Worm (Caenorhabditis elegans) whole organism, L2 larva: ENCODE data around the gene egl-44.
A peak's percentile ranks its signal among the peaks of the same experiment; 100 is the strongest.

ENCODE experiments used
- F13H6.1 ChIP-seq: sonication (generic microtip); optimal IDR thresholded peaks from 2 replicates; lab custom pipeline; 2016; ENCODE audit warnings: missing genetic modification characterization, missing compliant biosample characterization
- R02D3.7 ChIP-seq: fragments of 150-350 bp; optimal IDR thresholded peaks from 2 replicates; lab custom pipeline; 2014; ENCODE audit warnings: missing biosample characterization, missing genetic modification characterization
- Y55F3AM.14 ChIP-seq: fragments of 200-800 bp; sonication (Bioruptor generic); optimal IDR thresholded peaks from 2 replicates; lab custom pipeline; 2018; ENCODE audit warnings: mild to moderate bottlenecking, missing genetic modification characterization, missing compliant biosample characterization
- ZK546.5 ChIP-seq: sonication (generic microtip); optimal IDR thresholded peaks from 2 replicates; lab custom pipeline; 2017; ENCODE audit warnings: missing biosample characterization, missing genetic modification characterization
- alr-1 ChIP-seq: fragments of 150-350 bp; optimal IDR thresholded peaks from 2 replicates; lab custom pipeline; 2014; ENCODE audit warnings: missing biosample characterization, missing genetic modification characterization
- aly-2 ChIP-seq: fragments of 150-350 bp; optimal IDR thresholded peaks from 2 replicates; lab custom pipeline; 2014; ENCODE audit warnings: missing biosample characterization, missing genetic modification characterization
- ama-1 ChIP-seq: fragments of 150-350 bp; optimal IDR thresholded peaks from 2 replicates; lab custom pipeline; 2018; ENCODE audit warnings: inconsistent platforms
- blmp-1 ChIP-seq: sonication (generic microtip); optimal IDR thresholded peaks from 2 replicates; lab custom pipeline; 2017; ENCODE audit warnings: missing genetic modification characterization, mild to moderate bottlenecking, missing compliant biosample characterization, antibody characterized with exemption, moderate library complexity; ENCODE audit not compliant: insufficient read depth
- ceh-16 ChIP-seq: fragments of 150-350 bp; optimal IDR thresholded peaks from 2 replicates; lab custom pipeline; 2014; ENCODE audit warnings: missing biosample characterization, missing genetic modification characterization
- ceh-82 ChIP-seq: fragments of 150-350 bp; optimal IDR thresholded peaks from 2 replicates; lab custom pipeline; 2014; ENCODE audit warnings: missing biosample characterization, missing genetic modification characterization
- crh-2 ChIP-seq: sonication (generic microtip); optimal IDR thresholded peaks from 2 replicates; lab custom pipeline; 2017; ENCODE audit warnings: missing biosample characterization, missing genetic modification characterization
- dmd-4 ChIP-seq: sonication (generic microtip); optimal IDR thresholded peaks from 2 replicates; lab custom pipeline; 2017; ENCODE audit warnings: missing biosample characterization, missing genetic modification characterization
- egl-27 ChIP-seq: sonication (generic microtip); optimal IDR thresholded peaks from 3 replicates; lab custom pipeline; 2017; ENCODE audit warnings: missing biosample characterization, missing genetic modification reagents, missing genetic modification characterization
- elt-3 ChIP-seq: sonication (generic microtip); optimal IDR thresholded peaks from 2 replicates; lab custom pipeline; 2017; ENCODE audit warnings: missing biosample characterization, missing genetic modification characterization
- fos-1 ChIP-seq: fragments of 150-350 bp; optimal IDR thresholded peaks from 2 replicates; lab custom pipeline; 2014; ENCODE audit warnings: missing biosample characterization, missing genetic modification characterization
- gmeb-1 ChIP-seq: fragments of 150-350 bp; optimal IDR thresholded peaks from 2 replicates; lab custom pipeline; 2014; ENCODE audit warnings: missing biosample characterization, missing genetic modification characterization
- lin-11 ChIP-seq: fragments of 150-350 bp; sonication (generic microtip); optimal IDR thresholded peaks from 2 replicates; lab custom pipeline; 2014; ENCODE audit warnings: missing biosample characterization, missing genetic modification characterization, inconsistent platforms, mixed read lengths
- lin-13 ChIP-seq: fragments of 150-350 bp; optimal IDR thresholded peaks from 2 replicates; lab custom pipeline; 2014; ENCODE audit warnings: missing biosample characterization, missing genetic modification reagents, missing genetic modification characterization
- lin-39 ChIP-seq: fragments of 150-350 bp; optimal IDR thresholded peaks from 2 replicates; lab custom pipeline; 2014; ENCODE audit warnings: missing biosample characterization, missing genetic modification reagents, missing genetic modification characterization
- lsy-2 ChIP-seq, 2 experiments: fragments of 150-350 bp in 1 of 2; sonication (generic microtip) in 1 of 2; optimal IDR thresholded peaks; 2 replicates each; lab custom pipeline; 2014 to 2017; ENCODE audit warnings: missing biosample characterization in 2 of 2, missing genetic modification characterization in 2 of 2
- mbf-1 ChIP-seq: sonication (generic microtip); optimal IDR thresholded peaks from 2 replicates; lab custom pipeline; 2017; ENCODE audit warnings: missing biosample characterization, missing genetic modification characterization
- mdl-1 ChIP-seq, 2 experiments: fragments of 150-350 bp in 1 of 2; sonication (generic microtip) in 1 of 2; optimal IDR thresholded peaks; 2 replicates each; lab custom pipeline; 2017; ENCODE audit warnings: missing biosample characterization in 2 of 2, missing genetic modification characterization in 2 of 2
- nhr-10 ChIP-seq: sonication (generic microtip); optimal IDR thresholded peaks from 2 replicates; lab custom pipeline; 2017; ENCODE audit warnings: missing biosample characterization, missing genetic modification characterization
- nhr-11 ChIP-seq: fragments of 150-350 bp; optimal IDR thresholded peaks from 2 replicates; lab custom pipeline; 2014; ENCODE audit warnings: missing biosample characterization, missing genetic modification characterization
- nhr-12 ChIP-seq: fragments of 150-350 bp; optimal IDR thresholded peaks from 2 replicates; lab custom pipeline; 2014; ENCODE audit warnings: missing biosample characterization, missing genetic modification characterization
- nhr-129 ChIP-seq: fragments of 150-350 bp; optimal IDR thresholded peaks from 2 replicates; lab custom pipeline; 2014; ENCODE audit warnings: missing biosample characterization, missing genetic modification characterization
- nhr-21 ChIP-seq: fragments of 150-350 bp; optimal IDR thresholded peaks from 2 replicates; lab custom pipeline; 2014; ENCODE audit warnings: missing biosample characterization, missing genetic modification characterization
- nhr-23 ChIP-seq: fragments of 150-350 bp; optimal IDR thresholded peaks from 2 replicates; lab custom pipeline; 2014; ENCODE audit warnings: missing biosample characterization, missing genetic modification reagents, missing genetic modification characterization
- nhr-237 ChIP-seq: fragments of 150-350 bp; optimal IDR thresholded peaks from 2 replicates; lab custom pipeline; 2014; ENCODE audit warnings: missing biosample characterization, missing genetic modification characterization
- nhr-25 ChIP-seq: fragments of 150-350 bp; sonication (generic microtip); optimal IDR thresholded peaks from 3 replicates; lab custom pipeline; 2014; ENCODE audit warnings: missing biosample characterization, missing genetic modification characterization
- nhr-6 ChIP-seq: fragments of 150-350 bp; optimal IDR thresholded peaks from 2 replicates; lab custom pipeline; 2014; ENCODE audit warnings: missing biosample characterization, missing genetic modification characterization
- nhr-77 ChIP-seq: fragments of 150-350 bp; optimal IDR thresholded peaks from 2 replicates; lab custom pipeline; 2014; ENCODE audit warnings: missing biosample characterization, missing genetic modification characterization
- peb-1 ChIP-seq: fragments of 150-350 bp; optimal IDR thresholded peaks from 2 replicates; lab custom pipeline; 2014; ENCODE audit warnings: missing biosample characterization, missing genetic modification characterization
- skn-1 ChIP-seq: sonication (generic microtip); optimal IDR thresholded peaks from 2 replicates; lab custom pipeline; 2017; ENCODE audit warnings: missing biosample characterization, missing genetic modification characterization
- sma-3 ChIP-seq: sonication (generic microtip); optimal IDR thresholded peaks from 2 replicates; lab custom pipeline; 2016; ENCODE audit warnings: missing genetic modification reagents, missing genetic modification characterization, missing compliant biosample characterization
- sma-9 ChIP-seq, 2 experiments: fragments of 150-350 bp in 1 of 2; sonication (generic microtip) in 1 of 2; optimal IDR thresholded peaks; 2 replicates each; lab custom pipeline; 2014 to 2016; ENCODE audit warnings: missing genetic modification characterization in 2 of 2, mild to moderate bottlenecking in 1 of 2, missing biosample characterization in 1 of 2, missing compliant biosample characterization in 1 of 2, missing genetic modification reagents in 1 of 2, moderate library complexity in 1 of 2
- snpc-4 ChIP-seq: fragments of 150-350 bp; optimal IDR thresholded peaks from 2 replicates; lab custom pipeline; 2014; ENCODE audit warnings: missing biosample characterization, missing genetic modification characterization
- unc-39 ChIP-seq: fragments of 150-350 bp; optimal IDR thresholded peaks from 2 replicates; lab custom pipeline; 2014; ENCODE audit warnings: missing biosample characterization, missing genetic modification characterization
- unc-55 ChIP-seq: fragments of 150-350 bp; sonication (generic microtip); optimal IDR thresholded peaks from 3 replicates; lab custom pipeline; 2014; ENCODE audit warnings: missing biosample characterization, missing genetic modification reagents, missing genetic modification characterization
- unc-62 ChIP-seq: fragments of 150-350 bp; optimal IDR thresholded peaks from 2 replicates; lab custom pipeline; 2014; ENCODE audit warnings: missing biosample characterization, missing genetic modification reagents, missing genetic modification characterization
- zag-1 ChIP-seq: fragments of 150-350 bp; optimal IDR thresholded peaks from 2 replicates; lab custom pipeline; 2014; ENCODE audit warnings: missing biosample characterization, missing genetic modification characterization
- ztf-1 ChIP-seq: fragments of 200-800 bp; sonication (Bioruptor generic); conservative IDR thresholded peaks from 2 replicates; pipeline ENCODE4 v1.3.6; 2022; ENCODE audit warnings: missing genetic modification characterization, missing compliant biosample characterization
- ztf-11 ChIP-seq: sonication (generic microtip); optimal IDR thresholded peaks from 2 replicates; lab custom pipeline; 2017; ENCODE audit warnings: missing biosample characterization, missing genetic modification characterization
- ztf-4 ChIP-seq: fragments of 150-350 bp; optimal IDR thresholded peaks from 2 replicates; lab custom pipeline; 2014; ENCODE audit warnings: missing biosample characterization, missing genetic modification characterization

Gene egl-44

DNA sequence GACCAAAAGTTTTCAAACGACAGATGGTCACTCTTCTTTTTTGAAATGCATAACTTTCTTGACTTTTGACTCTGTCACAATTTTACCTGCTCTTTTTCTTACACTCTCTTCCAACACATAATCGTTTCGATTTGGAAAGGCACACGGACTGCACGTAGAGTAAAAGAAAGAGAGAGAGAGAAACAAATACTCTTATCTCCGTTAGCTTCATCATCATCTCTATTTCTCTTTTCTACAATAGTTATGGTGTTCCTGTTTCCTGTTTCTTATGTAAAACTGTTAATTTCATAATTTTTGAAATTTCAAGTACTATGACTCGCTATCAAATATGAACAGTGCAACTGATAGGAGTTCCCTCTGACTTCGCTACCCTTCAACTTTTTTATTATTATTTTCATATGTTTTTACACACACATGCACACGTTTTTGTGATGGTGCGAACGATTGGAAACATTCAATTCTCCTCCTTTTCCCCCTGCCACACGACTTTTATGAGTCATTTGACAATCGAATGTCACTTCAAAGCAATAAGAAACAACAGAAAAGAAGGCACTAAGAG lies 1.6 kb downstream of the egl-44 start:
- TF ChIP-seq nhr-6 (tag; lab: Kevin White, UChicago) (no peak), sma-9 (GFP tag; optimal IDR thresholded peaks at IDR 0.05; lab: Kevin White, UChicago) (peak; percentile 46), sma-9 (tag; optimal IDR thresholded peaks at IDR 0.05; lab: Kevin White, UChicago) (no peak), nhr-12 (tag; lab: Kevin White, UChicago) (no peak), fos-1 (tag; lab: Kevin White, UChicago) (peak; percentile 99), lsy-2 (tag; optimal IDR thresholded peaks at IDR 0.05; lab: Kevin White, UChicago) (peak in 1 of 2 experiments; percentile 8), ZK546.5 (tag; lab: Kevin White, UChicago) (no peak), nhr-129 (peak; percentile 44), crh-2 (peak; percentile 63), skn-1 (tag; lab: Kevin White, UChicago) (peak; percentile 81)

DNA sequence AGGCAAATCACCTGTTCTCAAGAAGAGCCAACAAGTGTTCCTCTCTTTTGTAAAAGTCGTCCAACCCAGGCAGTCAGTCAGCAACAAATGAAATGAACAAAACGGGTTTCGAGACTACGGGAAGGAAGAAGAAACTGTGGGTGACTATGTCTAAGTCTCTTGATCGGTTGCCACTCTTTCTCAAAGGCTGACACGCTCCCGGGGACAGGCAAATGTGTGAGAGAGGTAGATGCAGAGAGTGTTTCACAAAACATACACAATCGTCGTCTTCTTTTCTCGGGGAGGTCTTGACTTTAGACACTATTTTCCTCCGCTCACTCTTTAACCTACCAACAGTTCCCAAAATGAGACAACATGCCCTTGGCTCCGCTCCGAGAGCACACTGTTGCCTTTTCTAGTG lies 2.5 kb downstream of the egl-44 start:
- TF ChIP-seq sma-9 (GFP tag; optimal IDR thresholded peaks at IDR 0.05; lab: Kevin White, UChicago): peak; percentile 32
- no peak for TF ChIP-seq sma-9 (tag; optimal IDR thresholded peaks at IDR 0.05; lab: Kevin White, UChicago)
- no peak for TF ChIP-seq ama-1 (lab: Kevin White, UChicago)
- TF ChIP-seq ceh-16: no peak
- peak; percentile 27 for TF ChIP-seq lin-13 (GFP tag; lab: Kevin White, UChicago)
- no peak for TF ChIP-seq nhr-77 (tag; lab: Kevin White, UChicago)
- peak; percentile 23 for TF ChIP-seq sma-3 (GFP tag; lab: Kevin White, UChicago)
- no peak for TF ChIP-seq nhr-10
- TF ChIP-seq nhr-11 (tag; lab: Kevin White, UChicago): no peak
- TF ChIP-seq nhr-25 (tag; lab: Kevin White, UChicago): peak; percentile 62
- peak; percentile 28 for TF ChIP-seq blmp-1 (tag; lab: Kevin White, UChicago)
- peak; percentile 68 for TF ChIP-seq fos-1 (tag; lab: Kevin White, UChicago)
- TF ChIP-seq crh-2: peak; percentile 51
- TF ChIP-seq nhr-23 (tag; lab: Kevin White, UChicago): no peak
- TF ChIP-seq nhr-129: peak; percentile 81
- TF ChIP-seq nhr-21 (tag; lab: Kevin White, UChicago): peak; percentile 27
- no peak for TF ChIP-seq unc-62 (GFP tag; lab: Kevin White, UChicago)
- peak; percentile 53 for TF ChIP-seq F13H6.1 (tag; lab: Kevin White, UChicago)

ce11 chrII:5931904-5932764 lies 3.5 kb downstream of the egl-44 start:
- no peak for TF ChIP-seq unc-39 (tag; lab: Kevin White, UChicago)
- TF ChIP-seq ama-1 (lab: Kevin White, UChicago): no peak
- TF ChIP-seq ZK546.5 (tag; lab: Kevin White, UChicago): no peak
- TF ChIP-seq mdl-1 (tag; optimal IDR thresholded peaks at IDR 0.05; lab: Kevin White, UChicago): no peak
- no peak for TF ChIP-seq zag-1 (tag; lab: Kevin White, UChicago)
- TF ChIP-seq snpc-4 (tag; lab: Kevin White, UChicago): no peak
- TF ChIP-seq F13H6.1 (tag; lab: Kevin White, UChicago): peak; percentile 61
- TF ChIP-seq nhr-237 (tag; lab: Kevin White, UChicago): no peak
- peak in 1 of 2 experiments; percentile 66 for TF ChIP-seq lsy-2 (tag; optimal IDR thresholded peaks at IDR 0.05; lab: Kevin White, UChicago)
- no peak for TF ChIP-seq aly-2
- no peak for TF ChIP-seq lin-39 (tag; lab: Kevin White, UChicago)
- TF ChIP-seq alr-1 (tag; lab: Kevin White, UChicago): no peak
- TF ChIP-seq nhr-129: peak; percentile 61
- TF ChIP-seq ceh-16: no peak
- no peak for TF ChIP-seq ztf-11 (tag; lab: Kevin White, UChicago)
- peak; percentile 88 for TF ChIP-seq sma-9 (GFP tag; optimal IDR thresholded peaks at IDR 0.05; lab: Kevin White, UChicago)
- no peak for TF ChIP-seq sma-9 (tag; optimal IDR thresholded peaks at IDR 0.05; lab: Kevin White, UChicago)
- TF ChIP-seq elt-3: no peak
- peak; percentile 91 for TF ChIP-seq crh-2
- no peak for TF ChIP-seq nhr-12 (tag; lab: Kevin White, UChicago)
- no peak for TF ChIP-seq blmp-1 (tag; lab: Kevin White, UChicago)
- no peak for TF ChIP-seq ztf-1 (GFP tag; lab: Robert Waterston, UW)
- TF ChIP-seq lin-13 (GFP tag; lab: Kevin White, UChicago): no peak
- no peak for TF ChIP-seq ceh-82 (tag; lab: Kevin White, UChicago)
- TF ChIP-seq R02D3.7 (tag; lab: Kevin White, UChicago): no peak
- peak; percentile 83 for TF ChIP-seq fos-1 (tag; lab: Kevin White, UChicago)
- TF ChIP-seq dmd-4 (tag; lab: Kevin White, UChicago): no peak
- TF ChIP-seq Y55F3AM.14: no peak
- TF ChIP-seq nhr-10: no peak
- TF ChIP-seq nhr-6 (tag; lab: Kevin White, UChicago): peak; percentile 22
- TF ChIP-seq lin-11: no peak
- no peak for TF ChIP-seq egl-27
- no peak for TF ChIP-seq peb-1 (tag; lab: Kevin White, UChicago)
- TF ChIP-seq gmeb-1 (tag; lab: Kevin White, UChicago): peak; percentile 44
- TF ChIP-seq ztf-4: no peak
- peak; percentile 45 for TF ChIP-seq nhr-21 (tag; lab: Kevin White, UChicago)
- TF ChIP-seq unc-55 (GFP tag; lab: Kevin White, UChicago): no peak
- TF ChIP-seq unc-62 (GFP tag; lab: Kevin White, UChicago): peak; percentile 12
- TF ChIP-seq mbf-1 (tag; lab: Kevin White, UChicago): no peak
